Fruit fly (Drosophila melanogaster) whole organism, embryonic: Measurements from ENCODE around the gene Ppcs.

ENCODE experiments used
- Ada2b ChIP-seq: fragments of 200-800 bp; sonication (Bioruptor generic); IDR thresholded peaks from 2 replicates; pipeline ENCODE4 v1.3.6; 2022; ENCODE audit warnings: missing biosample characterization, missing genetic modification characterization
- Bgb ChIP-seq: fragments of 200-800 bp; sonication (Bioruptor generic); IDR thresholded peaks from 2 replicates; pipeline ENCODE4 v1.3.6; 2022; ENCODE audit warnings: missing biosample characterization, missing genetic modification characterization; ENCODE audit not compliant: partially characterized antibody
- Bteb2 ChIP-seq: fragments of 200-800 bp; sonication (Bioruptor generic); optimal IDR thresholded peaks from 2 replicates; lab custom pipeline; 2016; ENCODE audit warnings: missing biosample characterization, missing genetic modification characterization
- CG10431 ChIP-seq: fragments of 200-800 bp; sonication (Bioruptor generic); optimal IDR thresholded peaks from 3 replicates; lab custom pipeline; 2018; ENCODE audit warnings: missing biosample characterization, mild to moderate bottlenecking, missing genetic modification characterization
- CG11093 ChIP-seq: fragments of 200-800 bp; sonication (Bioruptor generic); IDR thresholded peaks from 3 replicates; pipeline ENCODE4 v1.3.6; 2022; ENCODE audit warnings: missing biosample characterization, missing genetic modification characterization
- CG12391 ChIP-seq: fragments of 200-800 bp; sonication (Bioruptor generic); optimal IDR thresholded peaks from 3 replicates; lab custom pipeline; 2018; ENCODE audit warnings: missing biosample characterization, mild to moderate bottlenecking, missing genetic modification characterization, moderate library complexity
- CG14050 ChIP-seq: fragments of 200-800 bp; sonication (Bioruptor generic); IDR thresholded peaks from 3 replicates; pipeline ENCODE4 v1.3.6; 2022; ENCODE audit warnings: missing biosample characterization, missing genetic modification characterization
- CG14667 ChIP-seq: fragments of 200-800 bp; sonication (Bioruptor generic); IDR thresholded peaks from 2 replicates; pipeline ENCODE4 v1.3.6; 2022; ENCODE audit warnings: missing biosample characterization, missing genetic modification characterization
- CG1647 ChIP-seq: fragments of 200-800 bp; sonication (Bioruptor generic); optimal IDR thresholded peaks from 3 replicates; lab custom pipeline; 2016; ENCODE audit warnings: missing biosample characterization, missing genetic modification characterization
- CG16813 ChIP-seq: fragments of 200-800 bp; sonication (Bioruptor generic); IDR thresholded peaks from 3 replicates; pipeline ENCODE4 v1.3.6; 2022; ENCODE audit warnings: missing biosample characterization, missing genetic modification characterization; ENCODE audit not compliant: partially characterized antibody
- CG17361 ChIP-seq: fragments of 200-800 bp; sonication (Bioruptor generic); IDR thresholded peaks from 3 replicates; pipeline ENCODE4 v1.3.6; 2022; ENCODE audit warnings: missing biosample characterization, missing genetic modification characterization
- CG2712 ChIP-seq: fragments of 200-800 bp; optimal IDR thresholded peaks from 3 replicates; lab custom pipeline; 2019; ENCODE audit warnings: missing biosample characterization, mild to moderate bottlenecking, missing genetic modification characterization, moderate library complexity
- CG4360 ChIP-seq: fragments of 200-800 bp; sonication (Bioruptor generic); IDR thresholded peaks from 2 replicates; pipeline ENCODE4 v1.3.6; 2022; ENCODE audit warnings: missing biosample characterization, missing genetic modification characterization
- CG5245 ChIP-seq: fragments of 200-800 bp; sonication (Bioruptor generic); optimal IDR thresholded peaks from 3 replicates; lab custom pipeline; 2016; ENCODE audit warnings: missing biosample characterization, missing genetic modification characterization
- CG6689 ChIP-seq: fragments of 200-800 bp; sonication (Bioruptor generic); IDR thresholded peaks from 2 replicates; pipeline ENCODE4 v1.3.6; 2022; ENCODE audit warnings: missing biosample characterization, missing genetic modification characterization
- CG6813 ChIP-seq: fragments of 200-800 bp; sonication (Bioruptor generic); optimal IDR thresholded peaks from 2 replicates; lab custom pipeline; 2017; ENCODE audit warnings: missing biosample characterization, missing genetic modification characterization, mild to moderate bottlenecking, moderate library complexity, missing genetic modification reagents
- CG7786 ChIP-seq: fragments of 200-800 bp; sonication (Bioruptor generic); optimal IDR thresholded peaks from 2 replicates; lab custom pipeline; 2016; ENCODE audit warnings: missing biosample characterization, missing genetic modification characterization
- CG8290 ChIP-seq, 3 experiments: fragments of 200-800 bp; sonication (Bioruptor generic); optimal IDR thresholded peaks; 2 replicates each; lab custom pipeline; 2016 to 2019; ENCODE audit warnings: missing biosample characterization in 3 of 3, missing genetic modification characterization in 3 of 3, mild to moderate bottlenecking in 2 of 3, moderate library complexity in 1 of 3
- CG8388 ChIP-seq: fragments of 200-800 bp; sonication (Bioruptor generic); optimal IDR thresholded peaks from 2 replicates; lab custom pipeline; 2019; ENCODE audit warnings: missing biosample characterization, mild to moderate bottlenecking, missing genetic modification characterization, moderate library complexity
- CG9609 ChIP-seq: fragments of 200-800 bp; sonication (Bioruptor generic); optimal IDR thresholded peaks from 3 replicates; lab custom pipeline; 2016; ENCODE audit warnings: missing biosample characterization, missing genetic modification characterization
- Eip74EF ChIP-seq, 2 experiments: fragments of 200-800 bp in 1 of 2; fragments of >200 bp in 1 of 2; sonication (Bioruptor generic) in 1 of 2; optimal IDR thresholded peaks; 2 replicates each; lab custom pipeline; 2017 to 2019; ENCODE audit warnings: missing biosample characterization in 2 of 2, missing genetic modification characterization in 2 of 2, mild to moderate bottlenecking in 1 of 2, moderate library complexity in 1 of 2
- GATAe ChIP-seq: fragments of 200-800 bp; sonication (Bioruptor generic); conservative IDR thresholded peaks from 2 replicates; pipeline ENCODE4 v1.3.6; 2022; ENCODE audit warnings: missing biosample characterization, missing genetic modification characterization
- Myb ChIP-seq: fragments of 200-800 bp; sonication (Bioruptor generic); optimal IDR thresholded peaks from 2 replicates; lab custom pipeline; 2016; ENCODE audit warnings: missing biosample characterization, missing genetic modification characterization
- Optix ChIP-seq: fragments of 200-800 bp; sonication (Bioruptor generic); IDR thresholded peaks from 3 replicates; pipeline ENCODE4 v1.3.6; 2022; ENCODE audit warnings: missing biosample characterization, missing genetic modification characterization
- PHDP ChIP-seq: fragments of 200-800 bp; sonication (Bioruptor generic); optimal IDR thresholded peaks from 3 replicates; lab custom pipeline; 2018; ENCODE audit warnings: missing biosample characterization, mild to moderate bottlenecking, missing genetic modification characterization, moderate library complexity
- Ssrp ChIP-seq: fragments of 200-800 bp; sonication (Bioruptor generic); optimal IDR thresholded peaks from 2 replicates; lab custom pipeline; 2018; ENCODE audit warnings: missing biosample characterization, mild to moderate bottlenecking, missing genetic modification characterization, moderate library complexity
- Vsx1 ChIP-seq: fragments of 200-800 bp; sonication (Bioruptor generic); optimal IDR thresholded peaks from 2 replicates; lab custom pipeline; 2017; ENCODE audit warnings: missing biosample characterization, mild to moderate bottlenecking, missing genetic modification characterization, missing genetic modification reagents
- caup ChIP-seq: fragments of 200-800 bp; sonication (Bioruptor generic); optimal IDR thresholded peaks from 3 replicates; lab custom pipeline; 2017; ENCODE audit warnings: missing biosample characterization, mild to moderate bottlenecking, missing genetic modification characterization, moderate library complexity; ENCODE audit not compliant: severe bottlenecking
- croc ChIP-seq: fragments of 200-800 bp; sonication (Bioruptor generic); conservative IDR thresholded peaks from 3 replicates; pipeline ENCODE4 v1.3.6; 2022; ENCODE audit warnings: missing biosample characterization, missing genetic modification characterization
- dmrt99B ChIP-seq: fragments of 200-800 bp; sonication (Bioruptor generic); optimal IDR thresholded peaks from 2 replicates; lab custom pipeline; 2018; ENCODE audit warnings: missing biosample characterization, mild to moderate bottlenecking, missing genetic modification characterization, moderate library complexity
- dpn ChIP-seq, 2 experiments: fragments of 200-800 bp; sonication (Bioruptor generic); optimal IDR thresholded peaks; 3 replicates each; lab custom pipeline; 2016; ENCODE audit warnings: missing biosample characterization in 2 of 2, missing genetic modification characterization in 2 of 2
- esg ChIP-seq: fragments of 200-800 bp; sonication (Bioruptor generic); conservative IDR thresholded peaks from 2 replicates; pipeline ENCODE4 v1.3.6; 2022; ENCODE audit warnings: missing biosample characterization, missing genetic modification characterization
- eve ChIP-seq, 2 experiments: fragments of >200 bp; optimal IDR thresholded peaks; 2 replicates each; lab custom pipeline; 2017; ENCODE audit warnings: missing biosample characterization in 2 of 2, missing genetic modification characterization in 2 of 2
- ewg ChIP-seq: fragments of 200-800 bp; sonication (Bioruptor generic); optimal IDR thresholded peaks from 3 replicates; lab custom pipeline; 2017; ENCODE audit warnings: mild to moderate bottlenecking, missing biosample characterization, missing genetic modification reagents, missing genetic modification characterization
- fd3F ChIP-seq: fragments of 200-800 bp; sonication (Bioruptor generic); optimal IDR thresholded peaks from 2 replicates; lab custom pipeline; 2018; ENCODE audit warnings: missing biosample characterization, mild to moderate bottlenecking, missing genetic modification characterization, moderate library complexity
- grau ChIP-seq: fragments of 200-800 bp; optimal IDR thresholded peaks from 3 replicates; lab custom pipeline; 2019; ENCODE audit warnings: missing biosample characterization, mild to moderate bottlenecking, missing genetic modification characterization, moderate library complexity
- gt ChIP-seq: fragments of 200-800 bp; sonication (Bioruptor generic); IDR thresholded peaks from 2 replicates; pipeline ENCODE4 v1.3.6; 2022; ENCODE audit warnings: missing biosample characterization, missing genetic modification characterization
- hb ChIP-seq: fragments of 200-800 bp; sonication (Bioruptor generic); IDR thresholded peaks from 3 replicates; pipeline ENCODE4 v1.3.6; 2022; ENCODE audit warnings: missing biosample characterization, missing genetic modification characterization; ENCODE audit not compliant: partially characterized antibody
- hkb ChIP-seq, 2 experiments: fragments of 200-800 bp in 1 of 2; fragments of >200 bp in 1 of 2; sonication (Bioruptor generic) in 1 of 2; IDR thresholded peaks in 1 of 2; optimal IDR thresholded peaks in 1 of 2; 2 replicates each; pipeline versions ENCODE4 v1.3.6 to Lab custom; 2017 to 2022; ENCODE audit warnings: missing biosample characterization in 1 of 2, missing genetic modification characterization in 1 of 2
- jing ChIP-seq: fragments of 200-800 bp; sonication (Bioruptor generic); optimal IDR thresholded peaks from 2 replicates; lab custom pipeline; 2018; ENCODE audit warnings: missing biosample characterization, mild to moderate bottlenecking, missing genetic modification characterization
- pum ChIP-seq: fragments of 200-800 bp; sonication (Bioruptor generic); optimal IDR thresholded peaks from 2 replicates; lab custom pipeline; 2016; ENCODE audit warnings: missing biosample characterization, missing genetic modification characterization
- sc ChIP-seq, 3 experiments: fragments of >200 bp in 2 of 3; fragments of 200-800 bp in 1 of 3; sonication (Bioruptor generic) in 1 of 3; optimal IDR thresholded peaks; 2 replicates in 2 of 3; 3 replicates in 1 of 3; lab custom pipeline; 2017; ENCODE audit warnings: mild to moderate bottlenecking in 1 of 3, missing biosample characterization in 1 of 3, missing genetic modification characterization in 1 of 3, missing genetic modification reagents in 1 of 3
- slou ChIP-seq: fragments of 200-800 bp; sonication (Bioruptor generic); optimal IDR thresholded peaks from 3 replicates; lab custom pipeline; 2016; ENCODE audit warnings: missing biosample characterization, missing genetic modification characterization
- tin ChIP-seq: fragments of 200-800 bp; sonication (Bioruptor generic); optimal IDR thresholded peaks from 3 replicates; lab custom pipeline; 2016; ENCODE audit warnings: missing biosample characterization, missing genetic modification characterization
- vfl ChIP-seq: fragments of 200-800 bp; sonication (Bioruptor generic); optimal IDR thresholded peaks from 2 replicates; lab custom pipeline; 2016; ENCODE audit warnings: missing biosample characterization, missing genetic modification characterization

Gene Ppcs

DNA sequence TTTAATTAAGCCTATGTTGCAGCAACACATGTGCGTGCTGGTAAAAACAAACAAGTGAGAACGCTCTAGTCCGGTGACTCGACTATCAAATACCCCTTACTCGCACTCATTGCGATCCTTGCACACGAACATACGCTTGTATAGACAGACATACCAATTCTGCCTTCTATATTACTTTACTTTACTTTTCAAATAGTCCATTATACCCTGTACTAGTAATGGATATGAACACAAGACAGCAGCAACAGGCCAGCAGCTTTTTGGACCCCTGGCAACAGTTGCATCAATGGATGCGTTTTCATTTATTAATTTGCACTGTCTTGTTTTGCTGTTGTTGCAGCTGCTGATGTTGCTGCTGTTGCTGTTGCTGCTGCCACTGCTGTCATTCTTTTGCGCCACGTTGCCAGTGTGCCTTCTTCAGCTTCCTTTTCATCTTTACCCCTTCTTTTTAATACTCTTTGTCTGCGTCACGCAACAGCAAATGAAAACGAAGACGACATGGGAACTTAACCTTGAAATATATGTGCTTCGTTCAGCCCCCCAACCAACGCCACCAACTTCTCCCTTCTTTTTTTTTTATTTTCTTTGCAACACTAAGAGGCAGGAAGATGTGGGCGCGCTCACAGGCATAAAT, 29.1 kb downstream of the Ppcs start (continued):
- no peak for TF ChIP-seq hkb (optimal IDR thresholded peaks at IDR 0.05; lab: Kevin White, UChicago)
- peak; percentile 42; the same call in 1 of the 2 replicates for TF ChIP-seq hkb (GFP tag; IDR thresholded peaks at IDR 0.05; lab: Robert Waterston, UW)
- peak; percentile 15 for TF ChIP-seq pum (GFP tag; lab: Kevin White, UChicago)
- no peak for TF ChIP-seq CG10431 (GFP tag; lab: Kevin White, UChicago)
- no peak for TF ChIP-seq caup (GFP tag; lab: Kevin White, UChicago)
- TF ChIP-seq CG17361 (GFP tag; lab: Robert Waterston, UW), result peak; percentile 21; the same call in 1 of the 3 replicates
- TF ChIP-seq CG14667 (GFP tag; lab: Robert Waterston, UW), result peak; percentile 56; the same call in 1 of the 2 replicates
- 0 out of 2 replicates have a peak, but pooled peaks have one; percentile 46 for TF ChIP-seq gt (GFP tag; lab: Robert Waterston, UW)

DNA sequence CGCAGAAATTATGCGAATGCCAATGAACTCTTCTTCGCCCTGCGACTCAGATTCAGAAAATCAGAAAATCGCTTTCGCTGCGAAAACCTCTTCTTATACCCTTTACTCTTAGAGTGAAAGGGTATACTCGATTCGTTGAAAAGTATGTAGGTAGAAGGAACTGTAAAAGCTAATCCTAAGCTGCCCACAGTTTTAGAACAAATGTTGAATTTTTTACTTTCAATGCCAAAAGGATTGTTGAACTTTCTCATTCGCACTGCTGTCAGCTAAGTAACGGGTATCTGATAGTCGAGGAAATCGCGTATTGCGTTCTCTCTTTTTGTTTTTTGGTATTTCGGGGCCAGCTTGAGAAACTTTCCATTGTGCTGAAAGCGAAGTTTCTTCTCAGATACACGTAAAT, 33.9 kb downstream of the Ppcs start:
- no peak for TF ChIP-seq croc (GFP tag; lab: Robert Waterston, UW)
- TF ChIP-seq Eip74EF (GFP tag; optimal IDR thresholded peaks at IDR 0.05; lab: Kevin White, UChicago), result no peak
- peak; percentile 31; the same call in 1 of the 2 replicates for TF ChIP-seq Bgb (GFP tag; lab: Robert Waterston, UW)
- peak; percentile 27 for TF ChIP-seq grau (tag; lab: Kevin White, UChicago)
- TF ChIP-seq tin (GFP tag; lab: Kevin White, UChicago), result peak; percentile 23
- TF ChIP-seq vfl (GFP tag; lab: Kevin White, UChicago), result no peak
- TF ChIP-seq Bteb2 (GFP tag; lab: Kevin White, UChicago), result no peak
- TF ChIP-seq CG4360 (GFP tag; lab: Robert Waterston, UW), result no peak
- peak; percentile 9 for TF ChIP-seq jing
- TF ChIP-seq CG6813, result no peak
- peak; percentile 10 for TF ChIP-seq PHDP (tag; lab: Kevin White, UChicago)
- 0 out of 3 replicates have a peak, but pooled peaks have one; percentile 28 for TF ChIP-seq CG11093 (GFP tag; lab: Robert Waterston, UW)
- TF ChIP-seq dmrt99B (tag; lab: Kevin White, UChicago), result peak; percentile 57
- TF ChIP-seq CG9609 (GFP tag; lab: Kevin White, UChicago), result peak; percentile 25
- no peak for TF ChIP-seq CG1647
- TF ChIP-seq CG7786 (GFP tag; lab: Kevin White, UChicago), result peak; percentile 7
- peak in 1 of 2 experiments; percentile 49 for TF ChIP-seq dpn (GFP tag; optimal IDR thresholded peaks at IDR 0.05; lab: Kevin White, UChicago)
- TF ChIP-seq fd3F, result no peak
- TF ChIP-seq Optix (GFP tag; lab: Robert Waterston, UW), result 0 out of 3 replicates have a peak, but pooled peaks have one; percentile 30
- no peak for TF ChIP-seq GATAe (GFP tag; lab: Robert Waterston, UW)
- TF ChIP-seq hb (GFP tag; lab: Robert Waterston, UW), result peak; percentile 64; the same call in 2 of the 3 replicates
- TF ChIP-seq Ssrp, result peak; percentile 52
- no peak for TF ChIP-seq Myb (GFP tag; lab: Kevin White, UChicago)
- peak; percentile 33; the same call in 1 of the 2 replicates for TF ChIP-seq esg (GFP tag; lab: Robert Waterston, UW)
- peak; percentile 58 for TF ChIP-seq CG16813 (GFP tag; lab: Robert Waterston, UW)
- TF ChIP-seq sc (optimal IDR thresholded peaks at IDR 0.05; lab: Kevin White, UChicago), result no peak
- TF ChIP-seq sc (GFP tag; optimal IDR thresholded peaks at IDR 0.05; lab: Kevin White, UChicago), result peak; percentile 35
- no peak for TF ChIP-seq CG5245 (GFP tag; lab: Kevin White, UChicago)
- TF ChIP-seq CG12391 (tag; lab: Kevin White, UChicago), result peak; percentile 33
- TF ChIP-seq Vsx1, result no peak
- peak in 1 of 2 experiments; percentile 54 for TF ChIP-seq eve (GFP tag; optimal IDR thresholded peaks at IDR 0.05; lab: Kevin White, UChicago)
- peak; percentile 11 for TF ChIP-seq ewg (GFP tag; lab: Kevin White, UChicago)
- TF ChIP-seq CG14050, result no peak
- TF ChIP-seq CG8290 (GFP tag; optimal IDR thresholded peaks at IDR 0.05; lab: Kevin White, UChicago), result no peak
- peak in 1 of 2 experiments; percentile 10 for TF ChIP-seq CG8290 (tag; optimal IDR thresholded peaks at IDR 0.05; lab: Kevin White, UChicago)
- peak; percentile 23; the same call in 1 of the 2 replicates for TF ChIP-seq CG6689 (GFP tag; lab: Robert Waterston, UW)
- TF ChIP-seq CG2712, result peak; percentile 43
- TF ChIP-seq Ada2b (GFP tag; lab: Robert Waterston, UW), result peak; percentile 26; the same call in 1 of the 2 replicates
- TF ChIP-seq CG8388 (GFP tag; lab: Kevin White, UChicago), result peak; percentile 43
- no peak for TF ChIP-seq slou (GFP tag; lab: Kevin White, UChicago)
